Worm (Caenorhabditis elegans) whole organism, L3 larva: Measurements from ENCODE around the gene oig-2.

ENCODE experiments used
- ceh-28 ChIP-seq: fragments of 150-350 bp; optimal IDR thresholded peaks from 2 replicates; lab custom pipeline; 2014; ENCODE audit warnings: missing biosample characterization, missing genetic modification reagents, missing genetic modification characterization
- egl-27 ChIP-seq: sonication (generic microtip); optimal IDR thresholded peaks from 4 replicates; lab custom pipeline; 2017; ENCODE audit warnings: missing biosample characterization, missing genetic modification reagents, missing genetic modification characterization
- elt-1 ChIP-seq: fragments of 150-350 bp; optimal IDR thresholded peaks from 2 replicates; lab custom pipeline; 2014; ENCODE audit warnings: missing biosample characterization, missing genetic modification characterization
- fkh-10 ChIP-seq: sonication (generic microtip); optimal IDR thresholded peaks from 2 replicates; lab custom pipeline; 2017; ENCODE audit warnings: missing biosample characterization, missing genetic modification reagents, missing genetic modification characterization
- lsy-12 ChIP-seq: sonication (generic microtip); optimal IDR thresholded peaks from 2 replicates; lab custom pipeline; 2016; ENCODE audit warnings: mild to moderate bottlenecking, missing genetic modification characterization, missing compliant biosample characterization
- mdl-1 ChIP-seq: fragments of 150-350 bp; optimal IDR thresholded peaks from 2 replicates; lab custom pipeline; 2014; ENCODE audit warnings: missing biosample characterization, missing genetic modification characterization
- mml-1 ChIP-seq: fragments of 150-350 bp; sonication (generic microtip); optimal IDR thresholded peaks from 3 replicates; lab custom pipeline; 2014; ENCODE audit warnings: missing biosample characterization, missing genetic modification characterization
- nhr-11 ChIP-seq: fragments of 150-350 bp; optimal IDR thresholded peaks from 2 replicates; lab custom pipeline; 2014; ENCODE audit warnings: missing biosample characterization, missing genetic modification characterization
- nhr-23 ChIP-seq: fragments of 150-350 bp; optimal IDR thresholded peaks from 2 replicates; lab custom pipeline; 2014; ENCODE audit warnings: missing biosample characterization, missing genetic modification reagents, missing genetic modification characterization
- nhr-25 ChIP-seq: sonication (generic microtip); optimal IDR thresholded peaks from 2 replicates; lab custom pipeline; 2017; ENCODE audit warnings: missing biosample characterization, missing genetic modification characterization
- pqm-1 ChIP-seq: fragments of 150-350 bp; optimal IDR thresholded peaks from 2 replicates; lab custom pipeline; 2017; ENCODE audit warnings: missing biosample characterization, missing genetic modification characterization, inconsistent platforms
- sea-2 ChIP-seq: fragments of 150-350 bp; sonication (generic microtip); optimal IDR thresholded peaks from 4 replicates; lab custom pipeline; 2014; ENCODE audit warnings: missing biosample characterization, missing genetic modification reagents, missing genetic modification characterization
- unc-62 ChIP-seq: fragments of 150-350 bp; sonication (generic microtip); optimal IDR thresholded peaks from 4 replicates; lab custom pipeline; 2014; ENCODE audit warnings: missing biosample characterization, missing genetic modification reagents, missing genetic modification characterization
- ztf-11 ChIP-seq: fragments of 150-350 bp; optimal IDR thresholded peaks from 2 replicates; lab custom pipeline; 2014; ENCODE audit warnings: missing biosample characterization, missing genetic modification characterization

ce11 chrII:12965589-12965988 lies 42.4 kb downstream of the oig-2 start:
- TF ChIP-seq egl-27 (tag; lab: Kevin White, UChicago): no peak
- no peak for TF ChIP-seq elt-1
- no peak for TF ChIP-seq unc-62 (GFP tag; lab: Kevin White, UChicago)
- TF ChIP-seq mdl-1 (tag; lab: Kevin White, UChicago): no peak
- TF ChIP-seq ztf-11: no peak
- TF ChIP-seq fkh-10 (GFP tag; lab: Kevin White, UChicago): no peak
- TF ChIP-seq pqm-1 (tag; lab: Kevin White, UChicago): no peak
- TF ChIP-seq ceh-28 (tag; lab: Kevin White, UChicago): no peak
- no peak for TF ChIP-seq lsy-12 (tag; lab: Kevin White, UChicago)
- no peak for TF ChIP-seq nhr-11 (tag; lab: Kevin White, UChicago)
- TF ChIP-seq sea-2 (GFP tag; lab: Kevin White, UChicago): no peak
- no peak for TF ChIP-seq nhr-23 (tag; lab: Kevin White, UChicago)
- no peak for TF ChIP-seq mml-1 (tag; lab: Kevin White, UChicago)
- TF ChIP-seq nhr-25 (tag; lab: Kevin White, UChicago): peak; percentile 72
